Worm (Caenorhabditis elegans): ENCODE results near the gene pat-2.

ce11 chrIII:8838075-8838474, 19.4 kb downstream of the pat-2 start, which contains the start of gene F44E2.4:
- TF ChIP-seq elt-1 (tag; optimal IDR thresholded peaks at IDR 0.05) = peak; percentile 44
- no peak for TF ChIP-seq snpc-4 (tag; optimal IDR thresholded peaks at IDR 0.05)
- TF ChIP-seq nhr-237 (tag; optimal IDR thresholded peaks at IDR 0.05) = no peak
- TF ChIP-seq ama-1 (optimal IDR thresholded peaks at IDR 0.05) = no peak
- TF ChIP-seq nhr-77 (tag; optimal IDR thresholded peaks at IDR 0.05) = no peak
- TF ChIP-seq ZK546.5 (tag; optimal IDR thresholded peaks at IDR 0.05) = no peak
- TF ChIP-seq unc-62 (GFP tag; optimal IDR thresholded peaks at IDR 0.05) = no peak
- TF ChIP-seq fos-1 (tag; optimal IDR thresholded peaks at IDR 0.05) = no peak
- no peak for TF ChIP-seq egl-27 (tag; optimal IDR thresholded peaks at IDR 0.05)
